Fruit fly (Drosophila melanogaster) whole organism, pupa: ENCODE data around the gene Eig71Ec.

Experiments used
- CG12605 ChIP-seq: fragments of 200-800 bp; sonication (Bioruptor generic); IDR thresholded peaks from 2 replicates; pipeline ENCODE4 v1.3.6; 2022; ENCODE audit warnings: missing biosample characterization, missing genetic modification characterization
- CG13204 ChIP-seq: fragments of 200-800 bp; sonication (Bioruptor generic); optimal IDR thresholded peaks from 2 replicates; lab custom pipeline; 2018; ENCODE audit warnings: missing biosample characterization, mild to moderate bottlenecking, missing genetic modification characterization, moderate library complexity
- CG14655 ChIP-seq: fragments of 200-800 bp; sonication (Bioruptor generic); optimal IDR thresholded peaks from 3 replicates; lab custom pipeline; 2017; ENCODE audit warnings: mild to moderate bottlenecking, missing biosample characterization, missing genetic modification reagents, missing genetic modification characterization
- CG15710 ChIP-seq: fragments of 200-800 bp; sonication (Bioruptor generic); optimal IDR thresholded peaks from 2 replicates; lab custom pipeline; 2018; ENCODE audit warnings: missing biosample characterization, mild to moderate bottlenecking, missing genetic modification characterization, moderate library complexity
- CG17806 ChIP-seq: fragments of 200-800 bp; sonication (Bioruptor generic); optimal IDR thresholded peaks from 2 replicates; lab custom pipeline; 2018; ENCODE audit warnings: missing biosample characterization, mild to moderate bottlenecking, missing genetic modification characterization, moderate library complexity
- CG34367 ChIP-seq: fragments of 200-800 bp; sonication (Bioruptor generic); optimal IDR thresholded peaks from 2 replicates; lab custom pipeline; 2018; ENCODE audit warnings: missing biosample characterization, mild to moderate bottlenecking, missing genetic modification characterization
- CG8159 ChIP-seq: fragments of 200-800 bp; sonication (Bioruptor generic); optimal IDR thresholded peaks from 3 replicates; lab custom pipeline; 2018; ENCODE audit warnings: missing biosample characterization, mild to moderate bottlenecking, missing genetic modification characterization, moderate library complexity
- CG8301 ChIP-seq: fragments of 200-800 bp; sonication (Bioruptor generic); optimal IDR thresholded peaks from 2 replicates; lab custom pipeline; 2018; ENCODE audit warnings: missing biosample characterization, mild to moderate bottlenecking, missing genetic modification characterization
- CG9948 ChIP-seq: fragments of 200-800 bp; sonication (Bioruptor generic); optimal IDR thresholded peaks from 2 replicates; lab custom pipeline; 2018; ENCODE audit warnings: missing biosample characterization, mild to moderate bottlenecking, missing genetic modification characterization, moderate library complexity
- EcR ChIP-seq: fragments of 200-800 bp; sonication (Bioruptor generic); optimal IDR thresholded peaks from 3 replicates; lab custom pipeline; 2019; ENCODE audit warnings: missing biosample characterization, missing genetic modification characterization, mild to moderate bottlenecking, moderate library complexity, missing genetic modification reagents
- Pif1B ChIP-seq: fragments of 200-800 bp; sonication (Bioruptor generic); optimal IDR thresholded peaks from 3 replicates; lab custom pipeline; 2016; ENCODE audit warnings: missing biosample characterization, missing genetic modification characterization
- fd96Ca ChIP-seq: fragments of 200-800 bp; sonication (Bioruptor generic); IDR thresholded peaks from 3 replicates; pipeline ENCODE4 v1.3.6; 2022; ENCODE audit warnings: missing biosample characterization, missing genetic modification characterization
- gl ChIP-seq: fragments of 200-800 bp; sonication (Bioruptor generic); optimal IDR thresholded peaks from 2 replicates; lab custom pipeline; 2018; ENCODE audit warnings: missing biosample characterization, mild to moderate bottlenecking, missing genetic modification characterization
- rn ChIP-seq: fragments of 200-800 bp; sonication (Bioruptor generic); IDR thresholded peaks from 2 replicates; pipeline ENCODE4 v1.3.6; 2022; ENCODE audit warnings: missing biosample characterization, missing genetic modification characterization

dm6 chr3L:15670455-15670854 lies 18.4 kb upstream of the Eig71Ec start:
- TF ChIP-seq CG8301 (tag; lab: Kevin White, UChicago), result no peak
- no peak for TF ChIP-seq CG13204
- peak; percentile 56 for TF ChIP-seq CG8159 (tag; lab: Kevin White, UChicago)
- TF ChIP-seq CG17806, result no peak
- TF ChIP-seq rn (GFP tag; lab: Robert Waterston, UW), result no peak
- TF ChIP-seq CG15710 (tag; lab: Kevin White, UChicago), result peak; percentile 17
- TF ChIP-seq fd96Ca (GFP tag; lab: Robert Waterston, UW), result no peak
- TF ChIP-seq CG14655 (GFP tag; lab: Kevin White, UChicago), result no peak
- TF ChIP-seq CG9948 (tag; lab: Kevin White, UChicago), result peak; percentile 7
- TF ChIP-seq EcR (GFP tag; lab: Kevin White, UChicago), result no peak
- no peak for TF ChIP-seq gl (tag; lab: Kevin White, UChicago)
- TF ChIP-seq CG12605 (GFP tag; lab: Robert Waterston, UW), result no peak
- TF ChIP-seq CG34367, result no peak
- TF ChIP-seq Pif1B (GFP tag; lab: Kevin White, UChicago), result no peak
